Worm (Caenorhabditis elegans) whole organism, L1 larva: ENCODE data around the gene glb-19.
A peak's percentile ranks its signal among the peaks of the same experiment; 100 is the strongest.

ENCODE experiments used
- aha-1 ChIP-seq: fragments of 150-350 bp; optimal IDR thresholded peaks from 2 replicates; lab custom pipeline; 2014; ENCODE audit warnings: missing biosample characterization, missing genetic modification characterization
- ama-1 ChIP-seq: fragments of 150-350 bp; optimal IDR thresholded peaks from 2 replicates; lab custom pipeline; 2014
- blmp-1 ChIP-seq: fragments of 150-350 bp; optimal IDR thresholded peaks from 2 replicates; lab custom pipeline; 2014; ENCODE audit warnings: missing biosample characterization, missing genetic modification characterization
- ceh-8 ChIP-seq: fragments of 200-800 bp; sonication (Bioruptor generic); optimal IDR thresholded peaks from 2 replicates; lab custom pipeline; 2018; ENCODE audit warnings: mild to moderate bottlenecking, missing genetic modification characterization, moderate library complexity, missing compliant biosample characterization
- ceh-90 ChIP-seq: sonication (generic microtip); optimal IDR thresholded peaks from 2 replicates; lab custom pipeline; 2016; ENCODE audit warnings: missing genetic modification characterization, missing compliant biosample characterization
- efl-1 ChIP-seq, 4 experiments: fragments of 150-350 bp; optimal IDR thresholded peaks in 3 of 4; peaks in 1 of 4; 1 replicate in 1 of 4; 2 replicates in 3 of 4; lab custom pipeline; 2014; ENCODE audit warnings: missing biosample characterization in 2 of 4, missing genetic modification characterization in 2 of 4, missing genetic modification reagents in 2 of 4
- egl-13 ChIP-seq: sonication (generic microtip); optimal IDR thresholded peaks from 2 replicates; lab custom pipeline; 2016; ENCODE audit warnings: missing genotype, missing genetic modification reagents, missing genetic modification characterization, missing compliant biosample characterization
- elt-2 ChIP-seq: sonication (generic microtip); optimal IDR thresholded peaks from 2 replicates; lab custom pipeline; 2016; ENCODE audit warnings: missing genetic modification characterization, mild to moderate bottlenecking, inconsistent platforms, missing compliant biosample characterization, missing genetic modification reagents
- elt-3 ChIP-seq, 6 experiments: fragments of 150-350 bp in 1 of 6; sonication (generic microtip); optimal IDR thresholded peaks; 2 replicates each; lab custom pipeline; 2017 to 2018; ENCODE audit warnings: missing biosample characterization in 6 of 6, missing genetic modification characterization in 6 of 6, inconsistent platforms in 1 of 6
- isw-1 ChIP-seq: fragments of 200-800 bp; sonication (Bioruptor generic); IDR thresholded peaks from 2 replicates; pipeline ENCODE4 v1.3.6; 2022; ENCODE audit warnings: missing genetic modification characterization, missing compliant biosample characterization
- jun-1 ChIP-seq: fragments of 150-350 bp; optimal IDR thresholded peaks from 2 replicates; lab custom pipeline; 2014; ENCODE audit warnings: missing biosample characterization, missing genetic modification reagents, missing genetic modification characterization
- lin-13 ChIP-seq: fragments of 150-350 bp; optimal IDR thresholded peaks from 2 replicates; lab custom pipeline; 2014; ENCODE audit warnings: missing biosample characterization, missing genetic modification reagents, missing genetic modification characterization
- lin-14 ChIP-seq: fragments of 200-800 bp; sonication (Bioruptor generic); optimal IDR thresholded peaks from 2 replicates; lab custom pipeline; 2018; ENCODE audit warnings: mild to moderate bottlenecking, missing genetic modification characterization, moderate library complexity, missing compliant biosample characterization
- lin-35 ChIP-seq, 2 experiments: fragments of 150-350 bp; optimal IDR thresholded peaks; 2 replicates each; lab custom pipeline; 2014; ENCODE audit warnings: missing biosample characterization in 2 of 2, missing genetic modification characterization in 2 of 2, missing genetic modification reagents in 2 of 2
- lir-3 ChIP-seq: sonication (generic microtip); optimal IDR thresholded peaks from 2 replicates; lab custom pipeline; 2016; ENCODE audit warnings: mild to moderate bottlenecking, missing genetic modification characterization, moderate library complexity, missing compliant biosample characterization; ENCODE audit not compliant: poor library complexity
- mab-9 ChIP-seq: fragments of 200-800 bp; sonication (Bioruptor generic); IDR thresholded peaks from 2 replicates; pipeline ENCODE4 v1.3.6; 2022; ENCODE audit warnings: missing genetic modification reagents, missing genetic modification characterization, missing compliant biosample characterization
- mdl-1 ChIP-seq, 2 experiments: fragments of 150-350 bp; optimal IDR thresholded peaks; 2 replicates each; lab custom pipeline; 2014 to 2017; ENCODE audit warnings: missing biosample characterization in 2 of 2, missing genetic modification characterization in 2 of 2, inconsistent platforms in 1 of 2
- mef-2 ChIP-seq: fragments of 150-350 bp; optimal IDR thresholded peaks from 2 replicates; lab custom pipeline; 2014; ENCODE audit warnings: missing biosample characterization, missing genetic modification characterization
- mep-1 ChIP-seq: fragments of 150-350 bp; optimal IDR thresholded peaks from 2 replicates; lab custom pipeline; 2014; ENCODE audit warnings: missing biosample characterization, missing genetic modification characterization
- nhr-20 ChIP-seq: sonication (generic microtip); optimal IDR thresholded peaks from 2 replicates; lab custom pipeline; 2016; ENCODE audit warnings: mild to moderate bottlenecking, missing genetic modification characterization, missing compliant biosample characterization
- nhr-28 ChIP-seq: fragments of 150-350 bp; optimal IDR thresholded peaks from 2 replicates; lab custom pipeline; 2014; ENCODE audit warnings: missing biosample characterization, missing genetic modification characterization
- nhr-71 ChIP-seq: sonication (generic microtip); optimal IDR thresholded peaks from 2 replicates; lab custom pipeline; 2016; ENCODE audit warnings: mild to moderate bottlenecking, missing genetic modification characterization, moderate library complexity, missing compliant biosample characterization
- nhr-76 ChIP-seq: sonication (generic microtip); optimal IDR thresholded peaks from 2 replicates; lab custom pipeline; 2017; ENCODE audit warnings: missing biosample characterization, missing genetic modification characterization
- nhr-85 ChIP-seq: sonication (generic microtip); peaks from one replicate; lab custom pipeline; 2016; ENCODE audit warnings: missing genetic modification characterization, inconsistent platforms, missing compliant biosample characterization
- nhr-90 ChIP-seq: sonication (generic microtip); optimal IDR thresholded peaks from 2 replicates; lab custom pipeline; 2016; ENCODE audit warnings: mild to moderate bottlenecking, missing genetic modification characterization, missing compliant biosample characterization; ENCODE audit not compliant: poor library complexity
- rnt-1 ChIP-seq: sonication (generic microtip); optimal IDR thresholded peaks from 2 replicates; lab custom pipeline; 2016; ENCODE audit warnings: mild to moderate bottlenecking, missing genetic modification characterization, moderate library complexity, missing compliant biosample characterization
- snu-23 ChIP-seq: sonication (generic microtip); optimal IDR thresholded peaks from 2 replicates; lab custom pipeline; 2016; ENCODE audit warnings: missing genetic modification characterization, missing compliant biosample characterization
- sox-4 ChIP-seq: sonication (generic microtip); optimal IDR thresholded peaks from 2 replicates; lab custom pipeline; 2016; ENCODE audit warnings: missing genetic modification characterization, missing compliant biosample characterization
- sup-37 ChIP-seq: fragments of 200-800 bp; sonication (Bioruptor generic); optimal IDR thresholded peaks from 2 replicates; lab custom pipeline; 2018; ENCODE audit warnings: mild to moderate bottlenecking, missing genetic modification characterization, missing compliant biosample characterization
- tlp-1 ChIP-seq: fragments of 150-350 bp; optimal IDR thresholded peaks from 2 replicates; lab custom pipeline; 2014; ENCODE audit warnings: missing biosample characterization, missing genetic modification characterization
- unc-62 ChIP-seq: fragments of 150-350 bp; optimal IDR thresholded peaks from 2 replicates; lab custom pipeline; 2014; ENCODE audit warnings: missing biosample characterization, missing genetic modification reagents, missing genetic modification characterization
- unc-86 ChIP-seq: sonication (generic microtip); optimal IDR thresholded peaks from 2 replicates; lab custom pipeline; 2016; ENCODE audit warnings: missing genetic modification characterization, missing compliant biosample characterization
- vab-15 ChIP-seq: sonication (generic microtip); optimal IDR thresholded peaks from 2 replicates; lab custom pipeline; 2017; ENCODE audit warnings: missing genotype, mild to moderate bottlenecking, missing genetic modification characterization, missing compliant biosample characterization
- zag-1 ChIP-seq: fragments of 150-350 bp; optimal IDR thresholded peaks from 2 replicates; lab custom pipeline; 2014; ENCODE audit warnings: missing biosample characterization, missing genetic modification characterization

The glb-19 gene

DNA sequence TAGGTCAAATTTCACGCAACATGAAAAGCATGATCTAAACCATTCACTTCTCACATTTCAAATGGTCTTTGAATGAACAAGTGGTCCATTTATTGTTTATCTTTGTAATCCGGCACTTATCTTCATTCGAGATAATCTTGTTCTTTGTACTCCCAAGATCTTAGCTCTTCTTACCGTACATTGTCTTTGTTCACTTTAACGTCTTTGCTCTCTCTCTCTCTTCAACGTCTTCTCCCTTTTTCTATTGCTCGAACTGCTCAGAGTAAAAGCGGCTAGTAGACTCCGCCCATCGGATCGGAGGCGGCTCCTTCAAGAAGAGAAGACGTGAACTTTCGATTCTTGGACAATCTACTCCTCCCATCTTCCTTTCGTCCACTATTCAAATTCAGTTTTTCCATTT is 17.3 kb downstream of the glb-19 start, which contains the start of gene F56C4.1:
Gene F56C4.1 (plus strand): TSS at position 301 of the 400 bp plus-strand sequence.
- TF ChIP-seq unc-86 (tag; lab: Kevin White, UChicago) (no peak), elt-2 (tag; lab: Kevin White, UChicago) (no peak), nhr-28 (tag; lab: Kevin White, UChicago) (no peak), vab-15 (tag; lab: Kevin White, UChicago) (no peak)

DNA sequence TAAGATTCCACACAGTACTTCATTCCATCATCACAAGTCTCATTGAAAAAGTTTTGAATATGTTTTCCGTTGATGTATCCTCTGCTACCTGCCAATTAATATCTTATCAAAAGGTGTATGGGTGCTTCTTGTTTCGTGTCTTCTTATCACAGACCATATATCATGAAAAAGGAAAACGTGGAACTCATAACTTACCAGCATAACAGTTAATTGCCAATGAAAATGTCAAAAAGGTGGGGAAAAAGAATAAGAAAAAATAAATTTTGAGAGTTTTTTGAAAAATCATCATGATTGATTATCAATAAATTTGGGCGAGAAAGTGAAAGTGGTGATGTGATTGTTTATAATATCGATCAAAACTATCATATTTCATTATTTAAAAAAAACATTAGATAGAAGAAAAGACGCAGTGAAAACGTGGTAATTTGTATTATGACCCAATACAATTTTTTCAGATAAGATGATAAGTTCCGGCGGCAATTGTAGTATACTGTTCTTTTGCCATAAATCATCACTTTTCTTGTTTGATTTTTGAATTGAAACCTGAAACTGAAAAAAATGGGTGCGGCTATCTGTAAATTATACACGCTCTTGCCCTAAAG is 22.9 kb downstream of the glb-19 start, which contains the start of gene F56C4.4:
Gene F56C4.4 (minus strand): TSS at position 315 of the 602 bp plus-strand sequence.
- TF ChIP-seq blmp-1 (peak; percentile 31), aha-1 (tag; lab: Kevin White, UChicago) (no peak), lin-14 (peak; percentile 2), mdl-1 (tag; optimal IDR thresholded peaks at IDR 0.05; lab: Kevin White, UChicago) (no peak), elt-3 (tag; optimal IDR thresholded peaks at IDR 0.05; lab: Kevin White, UChicago) (no peak), sox-4 (no peak), elt-2 (tag; lab: Kevin White, UChicago) (peak; percentile 63)

DNA sequence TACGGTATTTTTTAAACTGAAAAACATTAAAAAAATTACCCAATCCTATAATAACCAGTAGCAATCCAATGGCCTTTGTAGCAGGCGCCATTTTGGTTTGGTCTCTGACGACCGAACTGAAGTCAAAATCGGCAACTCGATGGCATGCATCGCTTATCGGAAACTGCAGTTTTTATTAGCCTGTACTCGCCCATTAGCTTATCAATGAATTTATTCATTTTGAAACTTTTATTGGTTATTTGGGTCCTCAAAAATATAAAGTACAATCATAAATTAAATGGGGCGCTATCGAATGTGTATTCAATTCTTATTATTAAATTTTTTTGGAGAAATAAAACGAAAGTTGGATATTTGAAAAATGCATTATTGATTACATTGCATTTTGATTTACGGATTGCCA is 25.2 kb downstream of the glb-19 start, which contains the start of gene R09H10.5:
Gene R09H10.5 (minus strand): TSS at position 106 of the 400 bp plus-strand sequence.
- TF ChIP-seq elt-2 (tag; lab: Kevin White, UChicago): peak; percentile 60
- TF ChIP-seq ceh-90 (tag; lab: Kevin White, UChicago): no peak
- no peak for TF ChIP-seq ceh-8 (GFP tag; lab: Kevin White, UChicago)
- TF ChIP-seq tlp-1 (tag; lab: Kevin White, UChicago): peak; percentile 58
- TF ChIP-seq, all 84 proteins: peak for 2

DNA sequence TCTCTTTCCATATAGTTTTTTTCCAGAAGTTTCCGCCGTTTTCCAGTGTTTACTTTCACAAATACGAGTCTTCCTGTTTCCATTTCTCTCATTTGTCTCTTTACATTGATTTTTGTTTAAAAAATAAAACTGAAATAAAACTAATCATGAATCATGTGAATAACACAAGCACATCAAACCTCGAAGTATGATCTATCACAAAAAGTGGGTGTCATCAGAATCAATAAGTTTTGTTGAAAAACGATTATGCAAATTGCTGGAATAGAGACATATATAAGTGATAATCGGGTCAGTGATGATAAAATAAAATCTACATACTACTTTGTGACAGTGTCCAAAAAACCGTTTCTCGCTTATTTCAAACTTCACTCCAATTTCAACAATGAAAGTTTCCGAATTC is 33.1 kb downstream of the glb-19 start, which contains the start of gene R09H10.7:
Gene R09H10.7 (plus strand): TSS at position 301 of the 400 bp plus-strand sequence.
- no peak for TF ChIP-seq unc-62 (GFP tag; lab: Kevin White, UChicago)
- no peak for TF ChIP-seq nhr-20 (tag; lab: Kevin White, UChicago)
- TF ChIP-seq sup-37 (GFP tag; lab: Kevin White, UChicago): no peak
- no peak for TF ChIP-seq lin-13
- TF ChIP-seq mep-1: no peak
- TF ChIP-seq nhr-71 (tag; lab: Kevin White, UChicago): no peak
- TF ChIP-seq nhr-76 (tag; lab: Kevin White, UChicago): no peak
- TF ChIP-seq isw-1: no peak
- TF ChIP-seq sox-4: no peak
- TF ChIP-seq mef-2: no peak
- no peak for TF ChIP-seq rnt-1
- no peak for TF ChIP-seq egl-13 (tag; lab: Kevin White, UChicago)
- TF ChIP-seq mab-9 (GFP tag; lab: Robert Waterston, UW): no peak
- TF ChIP-seq efl-1 (optimal IDR thresholded peaks at IDR 0.05; lab: Kevin White, UChicago): no peak
- TF ChIP-seq efl-1 (GFP tag; optimal IDR thresholded peaks at IDR 0.05 in 1 of 2; lab: Kevin White, UChicago): no peak

DNA sequence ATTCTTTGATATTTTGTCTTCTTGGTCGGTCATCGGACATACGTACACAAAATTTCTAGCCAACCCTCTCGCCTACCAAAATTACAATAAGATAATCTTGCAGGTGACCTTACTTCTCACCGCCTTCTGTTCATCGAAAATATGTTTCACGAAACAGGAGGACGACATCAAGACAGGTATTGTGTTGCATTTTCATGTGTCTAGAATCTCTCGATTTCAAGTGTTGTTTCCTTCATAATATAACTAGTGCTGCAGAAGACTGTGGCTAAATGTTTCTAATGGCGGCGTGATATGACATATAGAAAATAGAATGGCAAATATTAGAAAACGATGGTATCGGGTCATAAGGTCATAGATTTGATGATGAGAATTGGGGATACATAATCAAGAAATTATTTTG is 36.8 kb downstream of the glb-19 start:
- TF ChIP-seq elt-3 (tag; optimal IDR thresholded peaks at IDR 0.05; lab: Kevin White, UChicago) (peak in 1 of 6 experiments; percentile 46), sup-37 (GFP tag; lab: Kevin White, UChicago) (no peak), ama-1 (lab: Kevin White, UChicago) (no peak), lin-35 (GFP tag; optimal IDR thresholded peaks at IDR 0.05; lab: Kevin White, UChicago) (peak in 1 of 2 experiments; percentile 12), lir-3 (no peak), nhr-85 (tag; lab: Kevin White, UChicago) (peak; percentile 66), jun-1 (no peak), snu-23 (GFP tag; lab: Kevin White, UChicago) (peak; percentile 24), nhr-20 (tag; lab: Kevin White, UChicago) (peak; percentile 50), blmp-1 (peak; percentile 44), efl-1 (optimal IDR thresholded peaks at IDR 0.05; lab: Kevin White, UChicago) (no peak), efl-1 (GFP tag; optimal IDR thresholded peaks at IDR 0.05 in 1 of 2; lab: Kevin White, UChicago) (peak in 1 of 2 experiments; percentile 18), zag-1 (tag; lab: Kevin White, UChicago) (no peak), lin-14 (peak; percentile 65), nhr-90 (tag; lab: Kevin White, UChicago) (no peak)
